Fruit fly (Drosophila melanogaster): ENCODE measurements around the gene CG18814.
A peak's percentile ranks its signal among the peaks of the same experiment; 100 is the strongest.

Gene CG18814

DNA sequence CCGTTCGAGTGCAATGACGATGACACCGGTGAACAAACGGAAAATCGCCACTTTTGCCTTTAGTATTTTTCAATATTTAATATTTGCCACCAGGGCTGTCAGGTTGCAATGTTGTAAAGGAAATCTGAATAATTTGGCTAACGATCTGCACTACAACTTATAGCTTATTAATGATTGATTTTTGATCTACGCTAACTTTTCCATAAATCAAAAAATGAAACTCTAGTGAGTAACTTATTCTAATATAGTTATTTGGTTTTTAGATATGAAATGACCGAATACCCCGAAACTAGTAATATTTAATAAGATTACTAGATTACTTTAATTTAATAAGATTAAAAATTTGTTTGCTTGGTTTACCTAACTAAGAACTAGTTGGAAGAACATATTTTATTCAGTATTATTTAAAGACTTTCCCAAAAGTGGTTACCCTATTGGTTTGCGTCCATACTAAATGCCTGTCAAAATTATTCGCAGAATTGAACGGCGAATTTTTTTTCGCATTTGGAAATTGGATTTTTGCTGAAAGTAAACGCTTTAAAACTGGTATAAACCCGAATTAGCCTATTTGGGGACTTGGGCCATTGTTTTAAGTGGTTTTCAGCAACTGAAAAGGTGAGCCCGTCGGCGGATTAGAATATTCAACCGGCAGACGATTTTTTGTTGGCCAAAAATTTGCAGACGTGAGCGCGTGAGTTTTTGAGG lies 16.4 kb downstream of the CG18814 start, which contains the start of the genes Agpat3 and RAF2 (continued):
- TF ChIP-seq Jarid2 (GFP tag; optimal IDR thresholded peaks at IDR 0.05), result no peak
- TF ChIP-seq Doc2 (GFP tag; IDR thresholded peaks at IDR 0.05), result no peak
- peak; percentile 18 for TF ChIP-seq Bteb2 (GFP tag; optimal IDR thresholded peaks at IDR 0.05)
- TF ChIP-seq CG1024 (GFP tag; IDR thresholded peaks at IDR 0.05), result no peak
- TF ChIP-seq bab2 (GFP tag; optimal IDR thresholded peaks at IDR 0.05), result peak; percentile 40
- TF ChIP-seq bsh (GFP tag; optimal IDR thresholded peaks at IDR 0.05), result peak in 1 of 2 experiments; percentile 35
- peak; percentile 64 for TF ChIP-seq tio (GFP tag; optimal IDR thresholded peaks at IDR 0.05)

DNA sequence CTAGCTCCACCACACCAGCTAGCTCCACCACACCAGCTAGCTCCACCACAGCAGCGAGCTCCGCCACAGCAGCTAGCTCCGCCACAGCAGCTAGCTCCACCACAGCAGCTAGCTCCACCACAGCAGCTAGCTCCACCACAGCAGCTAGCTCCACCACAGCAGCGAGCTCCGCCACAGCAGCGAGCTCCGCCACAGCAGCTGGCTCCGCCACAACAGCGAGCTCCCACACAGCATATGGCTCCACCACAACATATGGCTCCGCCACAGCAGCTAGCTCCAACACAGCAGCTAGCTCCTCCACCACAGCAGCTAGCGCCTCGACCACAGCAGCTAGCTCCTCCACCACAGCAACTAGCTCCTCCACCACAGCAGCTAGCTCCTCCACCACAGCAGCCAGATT lies 18.6 kb downstream of the CG18814 start:
- TF ChIP-seq Med (GFP tag) (peak; percentile 74), danr (GFP tag; IDR thresholded peaks at IDR 0.05) (peak; percentile 13; the same call in 1 of the 2 replicates), CG18011 (GFP tag; optimal IDR thresholded peaks at IDR 0.05) (peak; percentile 92)

DNA sequence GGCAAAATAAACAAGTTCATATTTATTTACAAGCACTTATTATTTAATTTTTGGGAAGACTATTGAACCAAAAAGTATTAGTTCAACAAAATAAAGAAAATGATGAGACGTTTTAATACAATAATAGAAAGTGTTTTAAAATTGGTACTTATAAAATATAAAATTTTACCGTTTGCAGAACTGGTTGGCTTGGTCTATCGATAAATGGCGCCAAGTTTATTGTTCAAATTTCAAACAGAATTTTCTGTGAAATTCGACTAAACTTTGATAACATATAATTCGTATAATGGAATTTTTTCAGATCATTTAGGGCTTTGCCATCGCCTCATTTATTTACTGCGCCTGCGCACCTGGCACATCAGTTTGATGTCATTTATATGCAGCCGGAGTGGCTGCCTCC lies 21.2 kb downstream of the CG18814 start:
- TF ChIP-seq sens (GFP tag), result peak; percentile 52
- TF ChIP-seq tgo (GFP tag; IDR thresholded peaks at IDR 0.05), result no peak
- TF ChIP-seq HLH3B (GFP tag; IDR thresholded peaks at IDR 0.05), result no peak
- no peak for TF ChIP-seq CG10209 (GFP tag; optimal IDR thresholded peaks at IDR 0.05)
- TF ChIP-seq E2f2 (GFP tag; IDR thresholded peaks at IDR 0.05), result peak; percentile 88
- no peak for TF ChIP-seq onecut (GFP tag; IDR thresholded peaks at IDR 0.05)
- TF ChIP-seq CG1602 (GFP tag; optimal IDR thresholded peaks at IDR 0.05), result no peak
- no peak for TF ChIP-seq Fer2 (tag; optimal IDR thresholded peaks at IDR 0.05)
- TF ChIP-seq CG7556 (GFP tag; optimal IDR thresholded peaks at IDR 0.05), result no peak
- TF ChIP-seq Dref (GFP tag; IDR thresholded peaks at IDR 0.05), result peak; percentile 57
- peak; percentile 9 for TF ChIP-seq pzg (GFP tag; optimal IDR thresholded peaks at IDR 0.05)
- peak; percentile 11 for TF ChIP-seq Blimp-1 (GFP tag; optimal IDR thresholded peaks at IDR 0.05)
- TF ChIP-seq ttk (GFP tag; IDR thresholded peaks at IDR 0.05), result no peak
- TF ChIP-seq CG10654 (GFP tag; optimal IDR thresholded peaks at IDR 0.05), result no peak
- TF ChIP-seq CG6254 (GFP tag; optimal IDR thresholded peaks at IDR 0.05), result no peak
- no peak for TF ChIP-seq gsb (GFP tag; IDR thresholded peaks at IDR 0.05)
- no peak for TF ChIP-seq CG6813 (GFP tag; optimal IDR thresholded peaks at IDR 0.05)
- peak; percentile 36 for TF ChIP-seq Med (GFP tag)
- TF ChIP-seq wor (GFP tag; IDR thresholded peaks at IDR 0.05), result no peak
- no peak for TF ChIP-seq CG9797 (GFP tag; optimal IDR thresholded peaks at IDR 0.05)
- TF ChIP-seq disco-r (GFP tag; optimal IDR thresholded peaks at IDR 0.05), result no peak
- TF ChIP-seq Side (GFP tag; optimal IDR thresholded peaks at IDR 0.05), result no peak
- no peak for TF ChIP-seq CG1647 (GFP tag; optimal IDR thresholded peaks at IDR 0.05)
- no peak for TF ChIP-seq Adf1 (GFP tag; IDR thresholded peaks at IDR 0.05)
- TF ChIP-seq Oaz (GFP tag; IDR thresholded peaks at IDR 0.05), result no peak
- TF ChIP-seq CG2889 (GFP tag; IDR thresholded peaks at IDR 0.05), result no peak
- TF ChIP-seq gem (tag; optimal IDR thresholded peaks at IDR 0.05), result peak; percentile 4
- TF ChIP-seq slou (GFP tag; optimal IDR thresholded peaks at IDR 0.05), result no peak
- no peak for TF ChIP-seq CG7372 (GFP tag; IDR thresholded peaks at IDR 0.05)
- TF ChIP-seq hbn (GFP tag; IDR thresholded peaks at IDR 0.05; ENCODE audit: partially characterized antibody), result 0 out of 2 replicates have a peak, but pooled peaks have one; percentile 16
- TF ChIP-seq wdn (GFP tag; IDR thresholded peaks at IDR 0.05), result no peak
- no peak for TF ChIP-seq CG16813 (GFP tag; IDR thresholded peaks at IDR 0.05; ENCODE audit: partially characterized antibody)
- no peak for TF ChIP-seq Neu2 (GFP tag; optimal IDR thresholded peaks at IDR 0.05; ENCODE audit: borderline replicate concordance)
- peak; percentile 98 for TF ChIP-seq stwl (tag; optimal IDR thresholded peaks at IDR 0.05)
- TF ChIP-seq Dll (GFP tag; IDR thresholded peaks at IDR 0.05; ENCODE audit: partially characterized antibody), result 0 out of 4 replicates have a peak, but pooled peaks have one; percentile 35
- no peak for TF ChIP-seq br (optimal IDR thresholded peaks at IDR 0.05)
- no peak for TF ChIP-seq CG17359 (tag; optimal IDR thresholded peaks at IDR 0.05)
- TF ChIP-seq B-H1 (GFP tag; IDR thresholded peaks at IDR 0.05), result no peak
- no peak for TF ChIP-seq al (GFP tag; IDR thresholded peaks at IDR 0.05)

All from whole organism, embryonic.